Fruit fly (Drosophila melanogaster) S2 (cell line): ENCODE data around the gene CG2278.

Experiments used
- CG8478 ChIP-seq: fragments of >200 bp; optimal IDR thresholded peaks from 2 replicates; lab custom pipeline; 2018
- CTCF ChIP-seq, 2 experiments: fragments of >200 bp; optimal IDR thresholded peaks; 2 replicates each; lab custom pipeline; 2018

Gene CG2278

DNA sequence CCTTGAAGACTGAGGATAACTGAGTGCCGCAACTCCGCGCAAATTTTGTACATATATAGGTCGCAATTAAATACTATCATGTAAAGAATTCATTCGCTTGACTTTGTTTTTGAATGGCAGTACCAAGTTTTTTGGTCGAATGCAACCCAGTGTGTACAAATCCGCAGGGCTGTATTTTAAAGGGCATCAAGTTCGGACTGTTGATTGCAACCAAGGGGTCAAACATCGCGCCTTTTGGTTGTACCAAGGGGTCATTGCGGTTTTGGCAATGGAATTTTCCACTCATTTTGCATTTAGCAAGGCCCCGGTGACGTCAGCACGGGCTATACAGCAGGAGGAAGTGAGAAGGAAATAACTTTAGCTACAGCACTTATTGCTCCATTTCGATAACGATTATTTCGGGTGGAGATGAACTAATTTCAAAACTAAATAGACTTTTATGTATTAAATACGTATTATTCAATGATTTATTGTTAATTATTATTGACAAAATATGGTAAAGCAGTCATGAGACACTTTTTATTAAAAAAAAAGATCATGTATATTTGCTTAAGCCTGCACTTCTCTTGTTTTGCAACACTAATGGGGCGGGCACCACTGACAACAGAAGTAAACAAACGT lies 38.3 kb downstream of the CG2278 start, which contains the start of gene CG10958:
Gene CG10958 (plus strand): TSS at position 593 of the 621 bp plus-strand sequence.
- TF ChIP-seq CG8478 (lab: Kevin White, UChicago) (no peak), CTCF (optimal IDR thresholded peaks at IDR 0.05; lab: Kevin White, UChicago) (no peak)

DNA sequence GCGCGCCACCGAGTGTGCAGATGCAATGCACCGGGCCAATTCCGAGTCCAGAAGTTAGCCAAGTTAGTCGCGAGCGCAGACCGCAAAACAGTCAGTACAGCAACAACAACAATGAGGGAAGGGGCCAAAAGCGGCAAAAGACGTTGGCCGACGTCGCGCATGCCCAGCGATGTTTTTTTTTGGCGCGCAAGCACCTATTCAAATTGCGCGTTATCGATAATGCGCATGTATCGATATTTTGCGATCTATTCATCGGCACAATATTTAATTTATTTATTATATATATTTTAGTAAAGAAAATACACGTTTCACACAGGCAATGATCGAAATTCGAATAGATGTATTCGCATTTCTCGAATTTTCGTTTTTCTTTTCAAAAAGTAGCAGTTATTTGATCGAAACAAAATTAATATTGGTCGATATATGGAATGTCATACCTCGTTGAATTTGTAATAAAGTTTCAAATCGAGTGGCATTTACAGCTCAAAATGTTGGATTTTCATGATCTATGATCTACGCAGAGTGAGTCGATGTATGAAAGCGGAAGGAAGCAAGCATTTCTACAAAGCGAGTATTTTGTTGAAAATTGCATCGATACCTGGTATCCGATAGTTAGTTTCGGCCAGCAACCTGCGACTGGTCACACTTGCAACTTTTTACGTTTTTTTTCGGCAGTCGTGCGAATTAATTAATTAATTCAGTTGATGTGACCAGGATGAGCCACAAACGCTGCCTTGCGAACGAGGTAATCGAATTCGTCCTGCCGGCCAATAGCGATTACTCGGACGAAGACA lies 40.7 kb downstream of the CG2278 start, which contains the start of gene CG2116:
Gene CG2116 (plus strand): TSS at position 609 of the 794 bp plus-strand sequence.
- no peak for TF ChIP-seq CTCF (optimal IDR thresholded peaks at IDR 0.05; lab: Kevin White, UChicago)
- TF ChIP-seq CG8478 (lab: Kevin White, UChicago) = no peak

DNA sequence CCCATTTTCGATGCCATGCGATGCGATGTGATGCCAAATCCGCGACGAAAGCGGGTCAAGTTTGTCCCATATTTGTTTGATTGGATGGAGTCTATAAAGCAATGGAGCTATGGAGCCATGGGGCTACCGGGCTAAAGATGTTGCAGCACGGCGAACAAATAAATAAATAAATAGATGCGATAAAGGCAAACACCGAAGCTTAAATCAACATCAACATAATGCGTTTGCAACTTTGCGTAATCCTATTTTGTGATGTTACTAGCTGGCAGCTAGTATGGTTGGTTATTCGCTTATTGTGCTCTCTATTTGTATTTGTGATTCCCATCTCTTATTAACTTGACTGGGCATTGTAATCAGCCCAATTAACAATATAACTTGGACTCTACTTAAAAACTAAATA lies 41.9 kb downstream of the CG2278 start:
- no peak for TF ChIP-seq CTCF (optimal IDR thresholded peaks at IDR 0.05; lab: Kevin White, UChicago)
- no peak for TF ChIP-seq CG8478 (lab: Kevin White, UChicago)

DNA sequence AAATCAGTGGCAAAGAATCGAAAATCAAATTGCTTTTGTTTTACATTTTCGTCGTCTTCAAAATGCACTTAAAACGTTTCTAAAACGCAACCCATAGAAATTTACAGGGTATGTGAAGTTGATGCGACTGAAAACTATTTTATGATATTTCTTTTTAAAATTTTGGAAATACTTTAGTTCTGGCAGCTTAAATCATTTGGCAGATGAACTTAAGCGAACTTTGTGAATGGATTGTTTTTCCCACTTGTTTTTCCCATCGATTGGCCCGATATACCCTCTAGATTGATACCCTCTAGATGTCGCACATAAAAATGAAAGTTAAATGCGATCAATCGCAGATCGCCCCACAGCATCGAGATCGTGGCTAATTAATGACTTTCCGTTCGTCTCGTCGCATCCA lies 43.9 kb downstream of the CG2278 start:
- TF ChIP-seq CG8478 (lab: Kevin White, UChicago) = no peak
- no peak for TF ChIP-seq CTCF (optimal IDR thresholded peaks at IDR 0.05; lab: Kevin White, UChicago)

DNA sequence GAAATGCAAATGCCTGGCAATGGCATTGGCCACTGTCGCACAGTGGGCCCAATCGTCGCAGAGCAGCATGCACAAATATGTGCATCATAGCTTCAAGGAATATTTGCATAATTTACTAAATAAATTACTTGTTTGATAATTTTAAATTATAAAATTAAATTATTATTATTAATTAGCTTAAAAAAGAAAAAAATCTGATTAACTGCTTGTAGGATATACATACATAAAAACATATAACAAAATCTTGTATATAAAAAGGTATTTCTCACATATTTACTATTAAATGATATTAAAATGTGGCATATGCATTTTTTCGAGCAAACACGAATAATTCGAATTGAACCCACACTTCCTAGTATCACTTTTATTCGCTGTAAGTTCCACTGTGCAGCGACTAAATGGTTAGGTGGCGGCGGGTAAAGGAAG lies 44.8 kb downstream of the CG2278 start:
- TF ChIP-seq CG8478 (lab: Kevin White, UChicago) = no peak
- TF ChIP-seq CTCF (optimal IDR thresholded peaks at IDR 0.05; lab: Kevin White, UChicago) = no peak

DNA sequence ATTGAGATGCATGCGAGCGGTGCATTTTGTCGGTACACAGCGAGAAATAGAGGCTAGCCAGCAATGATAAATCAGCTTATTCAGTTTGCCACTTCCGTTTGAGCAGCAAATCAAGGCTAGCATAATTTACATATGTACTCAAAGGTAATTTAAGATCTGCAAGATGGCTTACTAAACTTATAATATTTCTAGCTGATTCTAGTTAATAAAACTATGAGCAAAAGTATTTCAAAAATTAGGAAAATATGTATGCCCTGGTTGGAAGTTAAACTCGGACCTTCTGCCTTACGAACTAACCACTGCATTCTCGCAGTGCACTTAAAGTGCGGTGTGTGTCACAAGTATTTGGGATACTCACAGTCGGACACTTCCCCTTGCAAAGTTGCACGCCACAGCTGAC lies 47.2 kb downstream of the CG2278 start:
- TF ChIP-seq CTCF (optimal IDR thresholded peaks at IDR 0.05; lab: Kevin White, UChicago) (no peak), CG8478 (lab: Kevin White, UChicago) (no peak)

DNA sequence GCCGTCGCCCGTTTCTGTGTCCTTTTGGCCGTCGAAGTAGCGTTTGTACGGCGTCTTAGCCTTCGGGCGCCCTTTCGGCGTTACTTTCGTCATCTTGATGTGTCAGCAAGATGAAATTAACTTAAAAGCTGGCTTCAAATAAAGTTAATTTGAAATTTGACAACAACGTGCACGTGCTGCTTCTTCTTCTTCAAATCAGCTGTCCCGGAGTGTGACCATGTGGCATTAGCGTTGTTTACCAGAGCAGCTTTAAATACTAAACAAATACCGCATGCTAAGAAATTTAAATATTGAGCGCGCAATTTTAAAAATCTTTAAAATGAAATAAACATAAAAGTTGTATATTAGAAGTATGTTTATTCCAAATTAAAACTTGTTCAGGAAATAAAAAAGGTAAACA lies 49.1 kb downstream of the CG2278 start, which contains the start of gene CG2260:
Gene CG2260 (minus strand): TSS at position 209 of the 400 bp plus-strand sequence.
- no peak for TF ChIP-seq CG8478 (lab: Kevin White, UChicago)
- no peak for TF ChIP-seq CTCF (optimal IDR thresholded peaks at IDR 0.05; lab: Kevin White, UChicago)

DNA sequence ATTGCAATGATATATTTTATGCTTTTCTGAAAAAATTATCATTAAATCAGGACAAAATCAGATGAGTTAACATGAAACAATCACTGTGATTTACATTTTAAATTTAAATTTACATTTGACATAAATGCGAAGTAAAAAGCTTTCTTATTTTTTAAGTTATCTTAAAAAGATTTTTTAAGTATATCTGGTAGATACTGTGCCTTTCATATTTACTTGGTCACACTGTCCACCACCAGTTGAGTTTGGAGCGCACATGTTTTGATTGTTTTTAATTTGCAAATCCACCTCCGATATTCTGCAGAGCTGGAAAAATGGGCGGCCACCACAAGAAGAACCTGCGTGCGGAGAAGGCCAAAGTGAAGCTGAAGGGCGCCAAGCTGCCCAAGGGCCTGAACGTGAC lies 53.3 kb downstream of the CG2278 start, which contains the start of gene CG1575:
Gene CG1575 (plus strand): TSS at position 200 of the 400 bp plus-strand sequence.
- TF ChIP-seq CG8478 (lab: Kevin White, UChicago) (no peak), CTCF (optimal IDR thresholded peaks at IDR 0.05; lab: Kevin White, UChicago) (no peak)
